Fruit fly (Drosophila melanogaster): ENCODE measurements around the gene CG4950.

Gene CG4950

DNA sequence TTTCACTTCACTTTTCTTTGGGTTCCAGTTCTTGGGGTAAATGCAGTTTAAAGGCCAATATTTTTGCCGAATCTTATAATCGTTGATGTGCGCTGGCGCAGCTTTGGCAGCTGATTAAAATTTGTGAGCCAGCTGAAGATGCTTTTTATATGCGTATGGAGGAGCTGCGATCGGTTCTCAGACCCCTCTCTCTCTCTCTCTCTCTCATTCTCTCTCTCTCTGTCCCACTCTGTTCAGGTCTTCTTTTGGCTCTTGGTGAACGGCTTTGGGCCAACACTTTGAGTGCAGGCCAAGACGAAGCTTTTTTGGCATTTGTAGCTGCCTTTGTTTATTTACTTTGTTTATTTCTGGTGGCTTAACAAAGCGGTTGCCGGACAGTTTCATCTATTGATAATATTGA is 20.4 kb upstream of the CG4950 start, which contains the start of gene CG13046:
Gene CG13046, minus strand, starts transcription at position 101 of the 400 bp plus-strand sequence.
- TF ChIP-seq pdm3 (GFP tag; optimal IDR thresholded peaks at IDR 0.05) (no peak), Met (GFP tag; optimal IDR thresholded peaks at IDR 0.05) (no peak), Eip75B (GFP tag; optimal IDR thresholded peaks at IDR 0.05) (no peak), CG9139 (GFP tag; optimal IDR thresholded peaks at IDR 0.05) (no peak), Hr4 (GFP tag; optimal IDR thresholded peaks at IDR 0.05) (no peak)

DNA sequence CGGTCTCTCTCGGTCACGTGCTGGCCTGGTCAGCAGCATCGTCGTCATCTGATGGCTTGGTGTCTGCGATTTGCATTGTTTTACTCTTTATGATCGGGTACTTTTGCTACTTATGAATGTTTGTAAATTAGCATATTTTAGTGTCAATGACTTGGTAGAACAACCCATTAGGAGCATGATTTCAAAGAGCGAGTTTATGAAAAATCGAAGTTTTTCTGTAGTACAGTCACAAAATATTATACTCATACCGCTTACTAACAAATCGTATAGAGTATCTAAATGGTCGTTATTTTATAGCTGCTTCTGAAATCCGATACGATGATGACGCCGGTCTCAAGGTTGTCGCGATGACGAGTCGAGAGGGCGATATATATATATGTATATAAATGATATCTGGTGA is 18.3 kb upstream of the CG4950 start:
- peak; percentile 10 for TF ChIP-seq Smox (GFP tag; optimal IDR thresholded peaks at IDR 0.05)
- peak; percentile 30 for TF ChIP-seq CG16779 (tag; optimal IDR thresholded peaks at IDR 0.05)
- no peak for TF ChIP-seq Lpt (GFP tag; optimal IDR thresholded peaks at IDR 0.05)
- TF ChIP-seq ss (GFP tag; optimal IDR thresholded peaks at IDR 0.05) = peak; percentile 54 to 88
- peak; percentile 50 for TF ChIP-seq net (GFP tag; optimal IDR thresholded peaks at IDR 0.05)
- no peak for TF ChIP-seq Ets21C (GFP tag; optimal IDR thresholded peaks at IDR 0.05)
- TF ChIP-seq acj6 (GFP tag; optimal IDR thresholded peaks at IDR 0.05) = peak; percentile 64
- no peak for TF ChIP-seq Hr38 (GFP tag; optimal IDR thresholded peaks at IDR 0.05)
- no peak for TF ChIP-seq fkh (GFP tag; optimal IDR thresholded peaks at IDR 0.05)
- TF ChIP-seq CG3919 (GFP tag; optimal IDR thresholded peaks at IDR 0.05) = peak; percentile 55
- TF ChIP-seq salr (GFP tag; optimal IDR thresholded peaks at IDR 0.05) = peak in 1 of 2 experiments; percentile 56
- TF ChIP-seq Hr4 (GFP tag; optimal IDR thresholded peaks at IDR 0.05) = no peak
- no peak for TF ChIP-seq dac (GFP tag; optimal IDR thresholded peaks at IDR 0.05)
- peak; percentile 12 for TF ChIP-seq Sox102F (GFP tag; optimal IDR thresholded peaks at IDR 0.05)
- TF ChIP-seq CG11762 (GFP tag; optimal IDR thresholded peaks at IDR 0.05; ENCODE audit: insufficient read depth) = peak; percentile 8
- peak; percentile 78 for TF ChIP-seq spab (GFP tag; optimal IDR thresholded peaks at IDR 0.05)
- no peak for TF ChIP-seq CG8119 (GFP tag; IDR thresholded peaks at IDR 0.05)
- peak; percentile 13 for TF ChIP-seq vri (GFP tag; optimal IDR thresholded peaks at IDR 0.05)
- TF ChIP-seq CG3032 (tag; optimal IDR thresholded peaks at IDR 0.05) = peak; percentile 85
- TF ChIP-seq Eip78C (GFP tag) = peak; percentile 93
- TF ChIP-seq CG6163 (GFP tag; IDR thresholded peaks at IDR 0.05) = peak; percentile 44; the same call in 1 of the 3 replicates
- TF ChIP-seq CG6854 (GFP tag; optimal IDR thresholded peaks at IDR 0.05) = no peak
- peak; percentile 51 for TF ChIP-seq Sox14 (GFP tag; optimal IDR thresholded peaks at IDR 0.05)
- peak; percentile 71 for TF ChIP-seq Eip75B (GFP tag; optimal IDR thresholded peaks at IDR 0.05)
- peak; percentile 64 for TF ChIP-seq pdm3 (GFP tag; optimal IDR thresholded peaks at IDR 0.05)
- TF ChIP-seq CG32006 (GFP tag; optimal IDR thresholded peaks at IDR 0.05) = peak; percentile 9
- peak; percentile 54 for TF ChIP-seq CG10631 (GFP tag; optimal IDR thresholded peaks at IDR 0.05)
- peak; percentile 77 for TF ChIP-seq CG6808 (GFP tag; optimal IDR thresholded peaks at IDR 0.05)
- peak; percentile 67 for TF ChIP-seq CG8632 (GFP tag; optimal IDR thresholded peaks at IDR 0.05)
- no peak for TF ChIP-seq Eip93F (GFP tag; optimal IDR thresholded peaks at IDR 0.05)
- TF ChIP-seq fd85E (GFP tag; optimal IDR thresholded peaks at IDR 0.05) = no peak
- peak; percentile 37 for TF ChIP-seq esn (GFP tag; optimal IDR thresholded peaks at IDR 0.05)
- TF ChIP-seq CG11902 (GFP tag; optimal IDR thresholded peaks at IDR 0.05) = peak; percentile 17
- TF ChIP-seq Blimp-1 (GFP tag; optimal IDR thresholded peaks at IDR 0.05) = no peak
- peak; percentile 29 for TF ChIP-seq Hr39 (GFP tag; optimal IDR thresholded peaks at IDR 0.05)
- peak; percentile 87 for TF ChIP-seq Ets96B (tag; optimal IDR thresholded peaks at IDR 0.05)
- no peak for TF ChIP-seq CG4318 (GFP tag; optimal IDR thresholded peaks at IDR 0.05)
- TF ChIP-seq OdsH (GFP tag; optimal IDR thresholded peaks at IDR 0.05) = peak; percentile 46
- peak; percentile 85 for TF ChIP-seq CG10669 (GFP tag; optimal IDR thresholded peaks at IDR 0.05)
- TF ChIP-seq eg (GFP tag; IDR thresholded peaks at IDR 0.05) = no peak
- TF ChIP-seq Gug (GFP tag; IDR thresholded peaks at IDR 0.05) = no peak
- TF ChIP-seq Met (GFP tag; optimal IDR thresholded peaks at IDR 0.05) = peak; percentile 19
- TF ChIP-seq achi (GFP tag; optimal IDR thresholded peaks at IDR 0.05) = peak; percentile 53
- TF ChIP-seq CG9139 (GFP tag; optimal IDR thresholded peaks at IDR 0.05) = peak; percentile 47
- peak; percentile 77 for TF ChIP-seq dsx (GFP tag; optimal IDR thresholded peaks at IDR 0.05; ENCODE audit: poor library complexity, severe bottlenecking)
- peak; percentile 78 for TF ChIP-seq CG1621 (tag; optimal IDR thresholded peaks at IDR 0.05)
- TF ChIP-seq topi (GFP tag; optimal IDR thresholded peaks at IDR 0.05) = peak; percentile 35
- peak; percentile 4 for TF ChIP-seq CG31627 (GFP tag; optimal IDR thresholded peaks at IDR 0.05)
- TF ChIP-seq cyc (GFP tag; optimal IDR thresholded peaks at IDR 0.05) = peak; percentile 3
